Fruit fly (Drosophila melanogaster): ENCODE measurements around the gene LysX.

Gene LysX

DNA sequence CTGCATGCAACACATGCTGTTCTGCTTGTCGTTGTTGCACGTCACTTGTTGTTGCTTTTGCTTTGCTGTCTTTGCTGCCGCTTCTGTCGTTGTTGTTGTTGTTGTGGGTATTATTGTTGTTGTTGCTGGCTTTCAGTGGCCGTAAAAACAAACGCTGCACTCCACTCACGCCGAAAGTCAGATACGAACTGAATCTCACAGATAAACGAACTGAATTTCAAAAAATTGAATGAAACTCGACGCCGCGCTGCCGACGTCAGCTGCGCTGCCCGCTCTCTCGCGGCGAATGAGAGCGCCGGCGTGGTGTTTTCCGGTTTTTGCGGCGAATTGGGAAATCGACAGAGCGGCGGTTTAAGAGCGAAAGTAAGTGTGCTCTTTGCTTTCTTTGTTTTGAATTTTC, 18.0 kb downstream of the LysX start, which contains the start of gene bab2 (continued):
- no peak for TF ChIP-seq slbo (GFP tag; IDR thresholded peaks at IDR 0.05)
- peak; percentile 73 for TF ChIP-seq crol (GFP tag; IDR thresholded peaks at IDR 0.05)
- no peak for TF ChIP-seq croc (GFP tag; conservative IDR thresholded peaks at IDR 0.05)
- TF ChIP-seq chn (GFP tag; optimal IDR thresholded peaks at IDR 0.05) = no peak
- TF ChIP-seq CG9817 (tag; optimal IDR thresholded peaks at IDR 0.05) = no peak
- no peak for TF ChIP-seq CG2875 (GFP tag; optimal IDR thresholded peaks at IDR 0.05)
- no peak for TF ChIP-seq CG6765 (GFP tag; optimal IDR thresholded peaks at IDR 0.05)
- no peak for TF ChIP-seq fu2 (GFP tag; optimal IDR thresholded peaks at IDR 0.05)
- no peak for TF ChIP-seq Dfd (GFP tag; optimal IDR thresholded peaks at IDR 0.05)
- TF ChIP-seq CG3995 (GFP tag; optimal IDR thresholded peaks at IDR 0.05) = no peak
- TF ChIP-seq Myb (GFP tag; optimal IDR thresholded peaks at IDR 0.05) = no peak
- no peak for TF ChIP-seq Mes4 (GFP tag; optimal IDR thresholded peaks at IDR 0.05)
- no peak for TF ChIP-seq Hand (GFP tag; optimal IDR thresholded peaks at IDR 0.05)
- TF ChIP-seq sima (GFP tag; optimal IDR thresholded peaks at IDR 0.05) = no peak
- TF ChIP-seq CG12071 (GFP tag; optimal IDR thresholded peaks at IDR 0.05) = peak; percentile 37
- TF ChIP-seq sisA (GFP tag; IDR thresholded peaks at IDR 0.05) = no peak
- TF ChIP-seq dpn (GFP tag; optimal IDR thresholded peaks at IDR 0.05) = peak in 1 of 2 experiments; percentile 10
- no peak for TF ChIP-seq CG10431 (GFP tag; optimal IDR thresholded peaks at IDR 0.05)
- no peak for TF ChIP-seq dan (GFP tag; IDR thresholded peaks at IDR 0.05)
- TF ChIP-seq CG9215 (GFP tag; IDR thresholded peaks at IDR 0.05) = no peak
- no peak for TF ChIP-seq CG4404 (GFP tag; IDR thresholded peaks at IDR 0.05)
- no peak for TF ChIP-seq CG17802 (tag; optimal IDR thresholded peaks at IDR 0.05)
- no peak for TF ChIP-seq CG3065 (GFP tag; optimal IDR thresholded peaks at IDR 0.05)
- TF ChIP-seq tin (GFP tag; optimal IDR thresholded peaks at IDR 0.05) = no peak
- no peak for TF ChIP-seq caup (GFP tag; optimal IDR thresholded peaks at IDR 0.05; ENCODE audit: severe bottlenecking)
- no peak for TF ChIP-seq vnd (GFP tag; IDR thresholded peaks at IDR 0.05; ENCODE audit: partially characterized antibody)
- no peak for TF ChIP-seq ken (GFP tag; IDR thresholded peaks at IDR 0.05)
- TF ChIP-seq CG42726 (GFP tag; IDR thresholded peaks at IDR 0.05; ENCODE audit: partially characterized antibody) = peak; percentile 71; the same call in 1 of the 2 replicates

- TF ChIP-seq CG17568 (GFP tag; optimal IDR thresholded peaks at IDR 0.05) = no peak
- TF ChIP-seq CG2116 (GFP tag; optimal IDR thresholded peaks at IDR 0.05) = no peak
- TF ChIP-seq dysf (GFP tag; IDR thresholded peaks at IDR 0.05) = 0 out of 3 replicates have a peak, but pooled peaks have one; percentile 24
- TF ChIP-seq CG31224 (GFP tag; IDR thresholded peaks at IDR 0.05) = peak; percentile 89
- TF ChIP-seq emc (GFP tag; optimal IDR thresholded peaks at IDR 0.05) = no peak
- TF ChIP-seq CG8089 (GFP tag; optimal IDR thresholded peaks at IDR 0.05) = no peak
- TF ChIP-seq vvl (GFP tag; IDR thresholded peaks at IDR 0.05) = 0 out of 2 replicates have a peak, but pooled peaks have one; percentile 6
- no peak for TF ChIP-seq pan (optimal IDR thresholded peaks at IDR 0.05)
- TF ChIP-seq pan (GFP tag; optimal IDR thresholded peaks at IDR 0.05 in 1 of 2, IDR thresholded peaks at IDR 0.05 in 1 of 2) = peak in 1 of 2 experiments; percentile 25
Measured at dm6 chr3L:1176515-1176914, 18.6 kb downstream of the LysX start.

dm6 chr3L:1172858-1173257, 22.2 kb downstream of the LysX start:
- no peak for TF ChIP-seq tx (GFP tag; optimal IDR thresholded peaks at IDR 0.05)
- no peak for TF ChIP-seq CG11504 (tag; optimal IDR thresholded peaks at IDR 0.05)
- TF ChIP-seq crol (GFP tag; IDR thresholded peaks at IDR 0.05) = 0 out of 2 replicates have a peak, but pooled peaks have one; percentile 22
- TF ChIP-seq Usf (GFP tag; optimal IDR thresholded peaks at IDR 0.05) = no peak
- TF ChIP-seq Hr39 (optimal IDR thresholded peaks at IDR 0.05) = peak; percentile 47
- no peak for TF ChIP-seq sqz (GFP tag; optimal IDR thresholded peaks at IDR 0.05)
- 0 out of 3 replicates have a peak, but pooled peaks have one; percentile 12 for TF ChIP-seq CG16813 (GFP tag; IDR thresholded peaks at IDR 0.05; ENCODE audit: partially characterized antibody)
- peak; percentile 16; the same call in 1 of the 2 replicates for TF ChIP-seq CG14667 (GFP tag; IDR thresholded peaks at IDR 0.05)
- no peak for TF ChIP-seq CG13424 (tag; optimal IDR thresholded peaks at IDR 0.05)
- no peak for TF ChIP-seq CTCF (GFP tag; optimal IDR thresholded peaks at IDR 0.05)
- 0 out of 3 replicates have a peak, but pooled peaks have one; percentile 16 for TF ChIP-seq Opbp (GFP tag; IDR thresholded peaks at IDR 0.05; ENCODE audit: partially characterized antibody)
- TF ChIP-seq pum (GFP tag; optimal IDR thresholded peaks at IDR 0.05) = no peak
- peak; percentile 33; the same call in 1 of the 2 replicates for TF ChIP-seq Dip2 (GFP tag; IDR thresholded peaks at IDR 0.05)
- TF ChIP-seq Myb (GFP tag; optimal IDR thresholded peaks at IDR 0.05) = no peak
- TF ChIP-seq Taf1 (GFP tag; IDR thresholded peaks at IDR 0.05) = no peak
- 0 out of 2 replicates have a peak, but pooled peaks have one; percentile 16 for TF ChIP-seq CG6272 (GFP tag; IDR thresholded peaks at IDR 0.05)
- peak; percentile 32 for TF ChIP-seq Med (GFP tag)
